Fruit fly (Drosophila melanogaster) whole organism, embryonic: ENCODE measurements around the gene loaf.
A peak's percentile ranks its signal among the peaks of the same experiment; 100 is the strongest.

ENCODE experiments used
- BtbVII ChIP-seq: fragments of 200-800 bp; sonication (Bioruptor generic); optimal IDR thresholded peaks from 3 replicates; lab custom pipeline; 2017; ENCODE audit warnings: missing biosample characterization, mild to moderate bottlenecking, missing genetic modification characterization
- CG10654 ChIP-seq: fragments of 200-800 bp; sonication (Bioruptor generic); optimal IDR thresholded peaks from 2 replicates; lab custom pipeline; 2016; ENCODE audit warnings: missing biosample characterization, missing genetic modification characterization
- CG11504 ChIP-seq: fragments of 200-800 bp; sonication (Bioruptor generic); optimal IDR thresholded peaks from 3 replicates; lab custom pipeline; 2019; ENCODE audit warnings: missing biosample characterization, mild to moderate bottlenecking, missing genetic modification characterization, moderate library complexity
- CG13287 ChIP-seq: fragments of 200-800 bp; sonication (Bioruptor generic); IDR thresholded peaks from 2 replicates; pipeline ENCODE4 v1.3.6; 2022; ENCODE audit warnings: missing biosample characterization, missing genetic modification characterization; ENCODE audit not compliant: partially characterized antibody
- CG13624 ChIP-seq: fragments of 200-800 bp; sonication (Bioruptor generic); optimal IDR thresholded peaks from 2 replicates; lab custom pipeline; 2016; ENCODE audit warnings: missing biosample characterization, missing genetic modification characterization
- CG14965 ChIP-seq: fragments of 200-800 bp; sonication (Bioruptor generic); optimal IDR thresholded peaks from 2 replicates; lab custom pipeline; 2016; ENCODE audit warnings: missing biosample characterization, missing genetic modification characterization, borderline replicate concordance
- CG17186 ChIP-seq: fragments of 200-800 bp; sonication (Bioruptor generic); optimal IDR thresholded peaks from 3 replicates; lab custom pipeline; 2017; ENCODE audit warnings: missing biosample characterization, missing genetic modification reagents, missing genetic modification characterization
- CG17612 ChIP-seq: fragments of 200-800 bp; sonication (Bioruptor generic); IDR thresholded peaks from 2 replicates; pipeline ENCODE4 v1.3.6; 2022; ENCODE audit warnings: missing biosample characterization, missing genetic modification characterization
- CG17829 ChIP-seq: fragments of 200-800 bp; optimal IDR thresholded peaks from 2 replicates; lab custom pipeline; 2019; ENCODE audit warnings: missing biosample characterization, mild to moderate bottlenecking, missing genetic modification characterization, moderate library complexity
- CG1832 ChIP-seq: fragments of 200-800 bp; sonication (Bioruptor generic); optimal IDR thresholded peaks from 2 replicates; lab custom pipeline; 2017; ENCODE audit warnings: missing biosample characterization, mild to moderate bottlenecking, missing genetic modification characterization, inconsistent platforms
- CG18476 ChIP-seq: fragments of 200-800 bp; sonication (Bioruptor generic); optimal IDR thresholded peaks from 2 replicates; lab custom pipeline; 2016; ENCODE audit warnings: missing biosample characterization, mild to moderate bottlenecking, missing genetic modification characterization
- CG31388 ChIP-seq: fragments of 200-800 bp; sonication (Bioruptor generic); optimal IDR thresholded peaks from 2 replicates; lab custom pipeline; 2016; ENCODE audit warnings: missing biosample characterization, missing genetic modification characterization
- CG33213 ChIP-seq: fragments of 200-800 bp; sonication (Bioruptor generic); optimal IDR thresholded peaks from 3 replicates; lab custom pipeline; 2016; ENCODE audit warnings: missing biosample characterization, missing genetic modification characterization
- CG3726 ChIP-seq: fragments of 200-800 bp; sonication (Bioruptor generic); IDR thresholded peaks from 3 replicates; pipeline ENCODE4, ENCODE4 v1.3.6; 2022; ENCODE audit warnings: missing biosample characterization, missing genetic modification characterization
- CG4328 ChIP-seq: fragments of 200-800 bp; sonication (Bioruptor generic); optimal IDR thresholded peaks from 3 replicates; lab custom pipeline; 2017; ENCODE audit warnings: missing biosample characterization, missing genetic modification reagents, missing genetic modification characterization
- CG6765 ChIP-seq: fragments of 200-800 bp; sonication (Bioruptor generic); optimal IDR thresholded peaks from 3 replicates; lab custom pipeline; 2017; ENCODE audit warnings: missing biosample characterization, mild to moderate bottlenecking, missing genetic modification characterization
- CG7372 ChIP-seq: fragments of 200-800 bp; sonication (Bioruptor generic); IDR thresholded peaks from 2 replicates; pipeline ENCODE4 v1.3.6; 2022; ENCODE audit warnings: missing biosample characterization, missing genetic modification characterization
- CG8290 ChIP-seq, 3 experiments: fragments of 200-800 bp; sonication (Bioruptor generic); optimal IDR thresholded peaks; 2 replicates each; lab custom pipeline; 2016 to 2019; ENCODE audit warnings: missing biosample characterization in 3 of 3, missing genetic modification characterization in 3 of 3, mild to moderate bottlenecking in 2 of 3, moderate library complexity in 1 of 3
- CG9932 ChIP-seq: fragments of 200-800 bp; sonication (Bioruptor generic); IDR thresholded peaks from 2 replicates; pipeline ENCODE4 v1.3.6; 2022; ENCODE audit warnings: missing biosample characterization, missing genetic modification characterization
- Dad ChIP-seq: fragments of 200-800 bp; sonication (Bioruptor generic); optimal IDR thresholded peaks from 3 replicates; lab custom pipeline; 2016; ENCODE audit warnings: missing biosample characterization, missing genetic modification characterization
- Dll ChIP-seq: fragments of 200-800 bp; sonication (Bioruptor generic); IDR thresholded peaks from 4 replicates; pipeline ENCODE4 v1.3.6; 2022; ENCODE audit warnings: missing biosample characterization, missing genetic modification characterization; ENCODE audit not compliant: partially characterized antibody
- E2f1 ChIP-seq: fragments of 200-800 bp; sonication (Bioruptor generic); IDR thresholded peaks from 2 replicates; pipeline ENCODE4 v1.3.6; 2022; ENCODE audit warnings: missing biosample characterization, missing genetic modification characterization
- HHEX ChIP-seq: fragments of 200-800 bp; sonication (Bioruptor generic); optimal IDR thresholded peaks from 3 replicates; lab custom pipeline; 2017; ENCODE audit warnings: missing biosample characterization, mild to moderate bottlenecking, missing genetic modification characterization, missing genetic modification reagents
- Hr3 ChIP-seq: fragments of 200-800 bp; sonication (Bioruptor generic); optimal IDR thresholded peaks from 3 replicates; lab custom pipeline; 2016; ENCODE audit warnings: missing biosample characterization, missing genetic modification characterization
- NC2β ChIP-seq: fragments of 200-800 bp; sonication (Bioruptor generic); optimal IDR thresholded peaks from 2 replicates; lab custom pipeline; 2016; ENCODE audit warnings: missing biosample characterization, missing genetic modification characterization
- NfI ChIP-seq: fragments of 200-800 bp; sonication (Bioruptor generic); optimal IDR thresholded peaks from 3 replicates; lab custom pipeline; 2018; ENCODE audit warnings: missing biosample characterization, mild to moderate bottlenecking, missing genetic modification characterization, moderate library complexity
- Rx ChIP-seq: fragments of 200-800 bp; sonication (Bioruptor generic); IDR thresholded peaks from 2 replicates; pipeline ENCODE4 v1.3.6; 2022; ENCODE audit warnings: missing biosample characterization, missing genetic modification characterization
- TFAM ChIP-seq: fragments of 200-800 bp; sonication (Bioruptor generic); optimal IDR thresholded peaks from 2 replicates; lab custom pipeline; 2017; ENCODE audit warnings: missing biosample characterization, missing genetic modification characterization, inconsistent platforms
- Trl ChIP-seq, 3 experiments: fragments of >200 bp in 2 of 3; fragments of 200-800 bp in 1 of 3; sonication (Bioruptor generic) in 1 of 3; optimal IDR thresholded peaks; 2 replicates in 1 of 3; 3 replicates in 2 of 3; lab custom pipeline; 2016 to 2017; ENCODE audit warnings: missing biosample characterization in 1 of 3, missing genetic modification characterization in 1 of 3
- abd-A ChIP-seq: fragments of 200-800 bp; sonication (Bioruptor generic); optimal IDR thresholded peaks from 3 replicates; lab custom pipeline; 2019; ENCODE audit warnings: missing biosample characterization, mild to moderate bottlenecking, missing genetic modification characterization, moderate library complexity
- ac ChIP-seq: fragments of 200-800 bp; sonication (Bioruptor generic); optimal IDR thresholded peaks from 3 replicates; lab custom pipeline; 2017; ENCODE audit warnings: missing biosample characterization, mild to moderate bottlenecking, missing genetic modification characterization
- amos ChIP-seq: fragments of 200-800 bp; sonication (Bioruptor generic); IDR thresholded peaks from 2 replicates; pipeline ENCODE4 v1.3.6; 2022; ENCODE audit warnings: missing biosample characterization, missing genetic modification characterization; ENCODE audit not compliant: partially characterized antibody
- bsh ChIP-seq, 2 experiments: fragments of 200-800 bp; sonication (Bioruptor generic); optimal IDR thresholded peaks; 2 replicates each; lab custom pipeline; 2017 to 2018; ENCODE audit warnings: mild to moderate bottlenecking in 2 of 2, missing biosample characterization in 2 of 2, missing genetic modification characterization in 2 of 2, moderate library complexity in 1 of 2
- caup ChIP-seq: fragments of 200-800 bp; sonication (Bioruptor generic); optimal IDR thresholded peaks from 3 replicates; lab custom pipeline; 2017; ENCODE audit warnings: missing biosample characterization, mild to moderate bottlenecking, missing genetic modification characterization, moderate library complexity; ENCODE audit not compliant: severe bottlenecking
- danr ChIP-seq: fragments of 200-800 bp; sonication (Bioruptor generic); IDR thresholded peaks from 2 replicates; pipeline ENCODE4 v1.3.6; 2022; ENCODE audit warnings: missing biosample characterization, missing genetic modification characterization
- h ChIP-seq: fragments of >200 bp; optimal IDR thresholded peaks from 2 replicates; lab custom pipeline; 2017
- maf-S ChIP-seq: fragments of 200-800 bp; sonication (Bioruptor generic); optimal IDR thresholded peaks from 2 replicates; lab custom pipeline; 2016; ENCODE audit warnings: missing biosample characterization, missing genetic modification characterization
- nerfin-1 ChIP-seq: fragments of 200-800 bp; sonication (Bioruptor generic); optimal IDR thresholded peaks from 3 replicates; lab custom pipeline; 2019; ENCODE audit warnings: missing biosample characterization, mild to moderate bottlenecking, missing genetic modification characterization, moderate library complexity
- nom ChIP-seq: fragments of 200-800 bp; sonication (Bioruptor generic); optimal IDR thresholded peaks from 2 replicates; lab custom pipeline; 2017; ENCODE audit warnings: missing biosample characterization, missing genetic modification characterization, mild to moderate bottlenecking, moderate library complexity, missing genetic modification reagents
- oc ChIP-seq: fragments of 200-800 bp; sonication (Bioruptor generic); optimal IDR thresholded peaks from 2 replicates; lab custom pipeline; 2018; ENCODE audit warnings: missing biosample characterization, mild to moderate bottlenecking, missing genetic modification characterization, moderate library complexity
- odd ChIP-seq: fragments of 200-800 bp; sonication (Bioruptor generic); optimal IDR thresholded peaks from 2 replicates; lab custom pipeline; 2017; ENCODE audit warnings: missing biosample characterization, mild to moderate bottlenecking, missing genetic modification characterization
- pnt ChIP-seq: fragments of 200-800 bp; sonication (Bioruptor generic); optimal IDR thresholded peaks from 3 replicates; lab custom pipeline; 2016; ENCODE audit warnings: missing biosample characterization, missing genetic modification characterization
- prd ChIP-seq, 3 experiments: fragments of >200 bp in 2 of 3; fragments of 200-800 bp in 1 of 3; sonication (Bioruptor generic) in 1 of 3; optimal IDR thresholded peaks in 2 of 3; IDR thresholded peaks in 1 of 3; 2 replicates in 2 of 3; 3 replicates in 1 of 3; pipeline versions ENCODE4 v1.3.6 to Lab custom; 2017 to 2022; ENCODE audit warnings: missing biosample characterization in 1 of 3, missing genetic modification characterization in 1 of 3
- sim ChIP-seq: fragments of 200-800 bp; sonication (Bioruptor generic); IDR thresholded peaks from 2 replicates; pipeline ENCODE4 v1.3.6; 2022; ENCODE audit warnings: missing biosample characterization, missing genetic modification characterization
- sisA ChIP-seq: fragments of 200-800 bp; sonication (Bioruptor generic); IDR thresholded peaks from 2 replicates; pipeline ENCODE4 v1.3.6; 2022; ENCODE audit warnings: missing biosample characterization, missing genetic modification characterization
- stc ChIP-seq: fragments of 200-800 bp; sonication (Bioruptor generic); IDR thresholded peaks from 2 replicates; pipeline ENCODE4 v1.3.6; 2022; ENCODE audit warnings: missing biosample characterization, missing genetic modification characterization
- vfl ChIP-seq: fragments of 200-800 bp; sonication (Bioruptor generic); optimal IDR thresholded peaks from 2 replicates; lab custom pipeline; 2016; ENCODE audit warnings: missing biosample characterization, missing genetic modification characterization

Gene loaf

dm6 chr3L:11683819-11684521, 82.0 kb downstream of the loaf start, which contains the start of gene Sugb (continued):
- TF ChIP-seq CG13287 (GFP tag; lab: Robert Waterston, UW) (peak; percentile 87), Trl (optimal IDR thresholded peaks at IDR 0.05; lab: Kevin White, UChicago) (no peak), Trl (GFP tag; optimal IDR thresholded peaks at IDR 0.05; lab: Kevin White, UChicago) (peak; percentile 4), CG17829 (tag; lab: Kevin White, UChicago) (peak; percentile 58), Dll (GFP tag; lab: Robert Waterston, UW) (peak; percentile 84), CG33213 (peak; percentile 24), ac (GFP tag; lab: Kevin White, UChicago) (no peak), CG31388 (GFP tag; lab: Kevin White, UChicago) (no peak), nom (GFP tag; lab: Kevin White, UChicago) (peak; percentile 58), nerfin-1 (tag; lab: Kevin White, UChicago) (no peak), caup (GFP tag; lab: Kevin White, UChicago) (peak; percentile 66), CG11504 (peak; percentile 66), CG8290 (GFP tag; optimal IDR thresholded peaks at IDR 0.05; lab: Kevin White, UChicago) (peak; percentile 14), CG8290 (tag; optimal IDR thresholded peaks at IDR 0.05; lab: Kevin White, UChicago) (peak in 1 of 2 experiments; percentile 37), CG4328 (GFP tag; lab: Kevin White, UChicago) (peak; percentile 62), prd (optimal IDR thresholded peaks at IDR 0.05; lab: Kevin White, UChicago) (no peak), prd (GFP tag; IDR thresholded peaks at IDR 0.05; lab: Robert Waterston, UW) (peak; percentile 70), BtbVII (GFP tag; lab: Kevin White, UChicago) (peak; percentile 55), maf-S (GFP tag; lab: Kevin White, UChicago) (peak; percentile 54), abd-A (tag; lab: Kevin White, UChicago) (peak; percentile 78), stc (no peak; the same call in 1 of the 2 replicates), bsh (GFP tag; optimal IDR thresholded peaks at IDR 0.05; lab: Kevin White, UChicago) (peak; percentile 37 to 65), Rx (GFP tag; lab: Robert Waterston, UW) (no peak; the same call in 1 of the 2 replicates), vfl (peak; percentile 15), CG17186 (no peak), HHEX (GFP tag; lab: Kevin White, UChicago) (peak; percentile 9), CG9932 (GFP tag; lab: Robert Waterston, UW) (no peak), CG17612 (GFP tag; lab: Robert Waterston, UW) (no peak), Dad (GFP tag; lab: Kevin White, UChicago) (peak; percentile 28), CG6765 (peak; percentile 63), CG18476 (GFP tag; lab: Kevin White, UChicago) (no peak), danr (GFP tag; lab: Robert Waterston, UW) (no peak), TFAM (GFP tag; lab: Kevin White, UChicago) (no peak), NfI (GFP tag; lab: Kevin White, UChicago) (peak; percentile 59), NC2β (GFP tag; lab: Kevin White, UChicago) (no peak), pnt (GFP tag; lab: Kevin White, UChicago) (peak; percentile 34), CG13624 (peak; percentile 83), h (lab: Kevin White, UChicago) (no peak), CG10654 (GFP tag; lab: Kevin White, UChicago) (peak; percentile 33), sisA (GFP tag; lab: Robert Waterston, UW) (no peak; the same call in 1 of the 2 replicates), CG7372 (GFP tag; lab: Robert Waterston, UW) (peak; percentile 51; the same call in 1 of the 2 replicates), odd (GFP tag; lab: Kevin White, UChicago) (peak; percentile 59), oc (tag; lab: Kevin White, UChicago) (no peak), amos (GFP tag; lab: Robert Waterston, UW) (peak; percentile 65; the same call in 1 of the 2 replicates), CG1832 (GFP tag; lab: Kevin White, UChicago) (no peak), CG14965 (no peak), E2f1 (GFP tag; lab: Robert Waterston, UW) (peak; percentile 41; the same call in 1 of the 2 replicates), Hr3 (GFP tag; lab: Kevin White, UChicago) (peak; percentile 47), CG3726 (GFP tag; lab: Robert Waterston, UW) (no peak), sim (no peak)
